Fruit fly (Drosophila melanogaster): Measurements from ENCODE around the gene CG9550.

Gene CG9550

DNA sequence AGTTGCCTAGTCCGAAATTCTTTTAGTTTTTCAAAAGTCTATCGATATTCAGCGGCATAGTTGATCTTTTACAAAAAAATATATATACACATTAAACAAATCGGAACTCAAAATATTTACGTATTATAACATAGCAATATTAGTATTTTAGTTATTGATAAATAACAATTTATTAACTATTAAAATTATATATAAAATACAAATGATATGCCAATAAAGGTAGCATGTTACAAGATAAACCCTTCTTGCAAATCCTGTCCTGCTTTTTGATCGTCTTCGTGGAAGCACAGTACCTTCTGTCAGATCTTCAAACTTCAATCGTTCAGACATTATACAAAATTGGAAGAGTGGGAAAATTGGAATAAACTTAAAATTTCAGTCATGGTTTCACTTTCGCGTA is at the start of gene CG9550:
Gene CG9550, plus strand, starts transcription at position 301 of the 400 bp plus-strand sequence.
- TF ChIP-seq tai (GFP tag; optimal IDR thresholded peaks at IDR 0.05) (no peak), HLH106 (tag; optimal IDR thresholded peaks at IDR 0.05) (no peak), Dif (GFP tag; optimal IDR thresholded peaks at IDR 0.05; ENCODE audit: partially characterized antibody) (no peak), dl (GFP tag; optimal IDR thresholded peaks at IDR 0.05; ENCODE audit: insufficient read depth in 1 of 2, partially characterized antibody in 2 of 2) (no peak), CrebA (GFP tag; optimal IDR thresholded peaks at IDR 0.05; ENCODE audit: borderline replicate concordance) (no peak), GATAd (GFP tag; optimal IDR thresholded peaks at IDR 0.05) (no peak), sv (GFP tag; optimal IDR thresholded peaks at IDR 0.05) (no peak), Jra (GFP tag; optimal IDR thresholded peaks at IDR 0.05) (no peak)

DNA sequence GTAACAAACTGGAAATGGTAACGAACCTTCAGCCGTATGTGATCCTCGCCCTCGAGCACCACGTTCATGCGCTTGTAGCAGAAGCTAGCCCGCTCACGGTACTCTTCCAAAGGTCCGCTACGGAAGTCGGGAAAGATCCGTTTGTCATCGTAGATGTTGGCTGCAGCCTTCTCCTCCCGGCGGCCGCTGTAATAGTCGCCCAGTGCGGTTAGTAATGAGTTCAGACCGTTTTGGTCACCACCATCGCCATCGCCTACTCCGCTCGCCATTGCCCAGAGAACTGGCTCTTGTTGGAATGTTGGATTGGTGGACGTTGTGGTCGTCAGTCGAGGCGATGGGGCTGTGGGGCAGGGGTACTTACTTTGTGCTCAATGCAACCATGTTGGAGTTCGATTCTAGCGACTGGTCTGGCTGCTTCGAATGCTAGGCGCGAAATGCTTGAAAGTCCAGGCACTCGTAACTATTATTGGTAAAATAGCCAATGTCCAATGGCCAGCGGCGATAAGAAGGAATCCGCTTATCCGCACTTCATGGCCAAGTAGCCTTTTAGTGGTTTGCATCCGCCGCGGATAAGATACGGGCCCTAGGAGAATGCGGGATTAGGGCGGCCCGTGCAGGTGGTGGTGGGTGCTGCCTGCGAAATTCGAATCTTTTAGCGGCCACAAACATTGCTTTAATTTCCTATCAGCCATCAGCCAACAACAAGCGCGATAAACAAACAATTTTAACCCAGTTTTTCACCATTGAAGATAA is 49.1 kb upstream of the CG9550 start:
- no peak for TF ChIP-seq woc (GFP tag; optimal IDR thresholded peaks at IDR 0.05)
- peak; percentile 16 for TF ChIP-seq rgr (GFP tag; optimal IDR thresholded peaks at IDR 0.05)
- peak; percentile 10 for TF ChIP-seq Dif (GFP tag; optimal IDR thresholded peaks at IDR 0.05; ENCODE audit: partially characterized antibody)
- TF ChIP-seq br (GFP tag; optimal IDR thresholded peaks at IDR 0.05): no peak
- no peak for TF ChIP-seq Vsx2 (GFP tag; optimal IDR thresholded peaks at IDR 0.05; ENCODE audit: partially characterized antibody)
- TF ChIP-seq Hr83 (GFP tag; optimal IDR thresholded peaks at IDR 0.05; ENCODE audit: poor library complexity, severe bottlenecking): peak; percentile 58

DNA sequence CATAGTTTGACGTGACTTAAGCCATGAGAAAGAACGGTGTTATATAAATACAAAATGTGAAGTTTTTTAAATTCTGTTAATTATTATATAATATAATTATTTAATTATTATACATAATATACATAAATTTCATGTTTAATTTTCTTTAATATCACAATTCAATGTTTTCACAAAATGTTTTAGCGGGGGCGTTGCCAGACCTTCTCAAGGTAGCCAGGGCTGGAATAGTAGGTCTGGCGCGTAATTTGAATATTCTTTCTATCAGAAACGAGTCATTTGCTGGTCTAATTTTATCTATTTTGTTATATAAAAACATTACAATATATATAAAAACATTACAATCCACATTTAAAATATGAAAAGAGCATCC is 48.5 kb upstream of the CG9550 start, which contains the start of gene Acox3:
Gene Acox3, minus strand, starts transcription at position 70 of the 370 bp plus-strand sequence.
- no peak for TF ChIP-seq foxo (GFP tag; optimal IDR thresholded peaks at IDR 0.05)
- no peak for TF ChIP-seq Rel (GFP tag; optimal IDR thresholded peaks at IDR 0.05)
- TF ChIP-seq Rel (tag; optimal IDR thresholded peaks at IDR 0.05): no peak
- no peak for TF ChIP-seq sv (GFP tag; optimal IDR thresholded peaks at IDR 0.05)

DNA sequence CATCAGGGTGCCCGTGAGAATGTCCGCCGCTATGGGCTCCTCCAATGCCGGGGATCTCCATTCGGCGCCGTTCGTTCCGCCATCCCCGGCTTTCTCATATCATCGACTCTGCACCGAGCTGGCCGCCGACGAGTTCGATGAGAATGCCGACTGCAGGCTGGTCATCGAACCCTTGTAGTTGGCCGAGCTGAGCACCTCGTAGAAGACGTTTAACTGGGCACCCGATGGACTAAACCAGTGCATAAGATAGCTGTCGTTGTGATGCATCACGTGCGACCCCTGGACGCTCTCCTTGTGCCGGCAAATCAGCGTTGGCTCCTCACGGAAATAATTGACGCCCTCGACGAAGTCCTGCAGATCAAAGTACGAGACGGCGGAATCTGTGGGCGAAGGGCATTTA is 47.1 kb upstream of the CG9550 start:
- TF ChIP-seq jim (GFP tag; optimal IDR thresholded peaks at IDR 0.05) (no peak), Rel (GFP tag; optimal IDR thresholded peaks at IDR 0.05) (no peak), Rel (tag; optimal IDR thresholded peaks at IDR 0.05) (peak; percentile 47)

DNA sequence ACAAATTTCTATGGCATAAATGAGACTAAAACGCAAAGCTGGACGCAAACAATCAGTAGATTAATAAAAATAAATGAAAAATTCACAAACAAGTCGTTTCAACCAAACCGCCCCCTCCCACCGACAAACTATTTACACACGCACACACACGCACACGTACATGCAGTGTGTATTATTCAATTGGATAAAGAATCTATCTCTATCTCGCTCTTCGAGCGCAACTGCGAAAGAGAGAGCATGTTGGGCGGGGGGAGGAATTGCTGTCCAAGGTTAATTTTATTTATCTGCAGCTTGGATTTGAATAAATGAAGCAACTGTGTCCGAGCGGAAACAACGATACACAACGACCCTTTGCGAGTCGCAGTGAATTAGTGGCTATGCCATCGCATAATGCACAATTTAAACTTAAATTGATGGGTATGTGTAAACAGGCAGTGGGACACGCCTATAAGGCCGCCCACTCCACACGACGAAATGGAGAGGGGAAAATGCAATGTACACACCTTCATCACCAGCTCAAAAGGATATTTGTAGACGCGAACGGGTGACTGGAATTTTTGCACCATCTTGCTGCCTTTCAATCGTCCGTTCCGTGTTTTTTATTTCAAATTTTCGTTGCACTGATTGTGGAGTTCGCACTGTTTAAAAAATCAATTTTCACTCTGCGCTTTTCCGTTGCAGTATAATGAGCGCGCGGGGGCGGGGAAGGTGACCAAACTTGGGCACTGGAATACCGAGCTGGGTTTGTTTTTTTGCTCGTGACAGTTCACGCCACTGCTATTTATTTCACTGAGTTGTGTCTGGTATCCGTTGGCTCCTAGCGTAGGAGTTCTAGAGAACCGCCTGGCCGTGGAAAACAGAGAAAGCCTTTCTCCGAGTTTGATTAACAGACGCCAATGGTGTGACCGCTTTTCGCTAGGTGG is 41.6 kb upstream of the CG9550 start, which contains the start of gene retm:
Gene retm, minus strand, starts transcription at position 898 of the 923 bp plus-strand sequence.
- TF ChIP-seq Hr78 (GFP tag; optimal IDR thresholded peaks at IDR 0.05) (no peak), foxo (GFP tag; optimal IDR thresholded peaks at IDR 0.05) (peak in 1 of 2 experiments; percentile 18), Mio (GFP tag; optimal IDR thresholded peaks at IDR 0.05) (no peak), fru (GFP tag; optimal IDR thresholded peaks at IDR 0.05) (peak; percentile 37), Vsx2 (GFP tag; optimal IDR thresholded peaks at IDR 0.05; ENCODE audit: partially characterized antibody) (no peak), N (GFP tag; optimal IDR thresholded peaks at IDR 0.05) (peak; percentile 76)

DNA sequence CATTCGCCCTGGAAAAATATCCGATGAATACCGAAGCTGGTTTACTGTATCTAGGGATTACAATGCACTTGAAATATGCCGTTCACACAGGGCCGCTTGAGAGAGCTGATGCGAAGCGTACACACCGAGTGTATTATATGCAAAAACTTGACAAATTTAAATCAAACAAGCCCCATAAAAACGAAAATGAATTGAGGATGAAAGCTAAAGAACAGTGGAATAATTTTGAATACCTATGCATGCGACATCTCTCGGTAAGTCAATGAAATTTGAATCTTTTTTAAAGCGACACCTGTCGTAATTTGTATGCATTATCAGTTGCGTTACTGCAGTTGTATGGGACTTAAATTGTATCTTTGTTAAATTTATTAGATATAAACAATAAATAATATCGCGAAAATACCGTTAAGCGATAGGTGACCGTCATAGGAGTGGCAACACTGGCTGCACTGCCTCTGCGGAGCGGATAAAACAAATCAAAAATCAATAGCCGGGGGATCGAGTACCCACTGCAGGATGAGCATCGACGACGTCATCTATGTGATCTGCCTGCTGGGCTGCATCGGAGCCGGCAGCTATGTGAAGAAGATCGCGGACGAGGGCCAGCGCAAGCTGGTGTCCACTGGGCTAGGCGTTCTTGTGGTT is 40.8 kb upstream of the CG9550 start, which contains the start of gene frj:
Gene frj, plus strand, starts transcription at position 98 of the 645 bp plus-strand sequence.
- TF ChIP-seq fru (GFP tag; optimal IDR thresholded peaks at IDR 0.05) (peak; percentile 45), Dfd (GFP tag; optimal IDR thresholded peaks at IDR 0.05) (no peak), dl (GFP tag; optimal IDR thresholded peaks at IDR 0.05; ENCODE audit: insufficient read depth in 1 of 2, partially characterized antibody in 2 of 2) (no peak), GATAd (GFP tag; optimal IDR thresholded peaks at IDR 0.05) (no peak), Myc (optimal IDR thresholded peaks at IDR 0.05) (peak; percentile 21), pan (optimal IDR thresholded peaks at IDR 0.05) (no peak), h (GFP tag; optimal IDR thresholded peaks at IDR 0.05) (peak; percentile 42), sage (GFP tag; optimal IDR thresholded peaks at IDR 0.05) (peak; percentile 3), Mio (GFP tag; optimal IDR thresholded peaks at IDR 0.05) (no peak), psq (GFP tag; optimal IDR thresholded peaks at IDR 0.05) (peak; percentile 13), CrebA (GFP tag; optimal IDR thresholded peaks at IDR 0.05; ENCODE audit: borderline replicate concordance) (no peak), Jra (GFP tag; optimal IDR thresholded peaks at IDR 0.05) (peak; percentile 52), br (GFP tag; optimal IDR thresholded peaks at IDR 0.05) (no peak), dmrt93B (GFP tag; optimal IDR thresholded peaks at IDR 0.05) (peak; percentile 49), Hnf4 (GFP tag; optimal IDR thresholded peaks at IDR 0.05) (peak; percentile 63), Hr78 (GFP tag; optimal IDR thresholded peaks at IDR 0.05) (peak; percentile 87), lola (GFP tag; optimal IDR thresholded peaks at IDR 0.05) (peak; percentile 49), HLH106 (tag; optimal IDR thresholded peaks at IDR 0.05) (peak; percentile 57), dsf (GFP tag; optimal IDR thresholded peaks at IDR 0.05; ENCODE audit: borderline replicate concordance) (peak; percentile 20), ey (GFP tag; optimal IDR thresholded peaks at IDR 0.05) (peak; percentile 47), Sp1 (GFP tag; optimal IDR thresholded peaks at IDR 0.05) (no peak), OdsH (GFP tag; optimal IDR thresholded peaks at IDR 0.05) (peak; percentile 17), sv (GFP tag; optimal IDR thresholded peaks at IDR 0.05) (peak; percentile 63), foxo (GFP tag; optimal IDR thresholded peaks at IDR 0.05) (peak in 1 of 2 experiments; percentile 51), tai (GFP tag; optimal IDR thresholded peaks at IDR 0.05) (no peak)
